Fruit fly (Drosophila melanogaster) whole organism, prepupa: ENCODE measurements around the gene CG7065.
A peak's percentile ranks its signal among the peaks of the same experiment; 100 is the strongest.

Experiments used
- Blimp-1 ChIP-seq: fragments of 200-800 bp; sonication (Bioruptor generic); optimal IDR thresholded peaks from 3 replicates; lab custom pipeline; 2017; ENCODE audit warnings: missing biosample characterization, missing genetic modification characterization, mild to moderate bottlenecking, moderate library complexity, missing genetic modification reagents
- CG11902 ChIP-seq: fragments of 200-800 bp; sonication (Bioruptor generic); optimal IDR thresholded peaks from 3 replicates; lab custom pipeline; 2016; ENCODE audit warnings: missing biosample characterization, missing genetic modification characterization
- CG15336 ChIP-seq: fragments of 200-800 bp; sonication (Bioruptor generic); IDR thresholded peaks from 2 replicates; pipeline ENCODE4 v1.3.6; 2022; ENCODE audit warnings: missing biosample characterization, missing genetic modification characterization
- CG8119 ChIP-seq: fragments of 200-800 bp; sonication (Bioruptor generic); IDR thresholded peaks from 3 replicates; pipeline ENCODE4 v1.3.6; 2022; ENCODE audit warnings: missing biosample characterization, missing genetic modification characterization
- Gug ChIP-seq: fragments of 200-800 bp; sonication (Bioruptor generic); IDR thresholded peaks from 2 replicates; pipeline ENCODE4 v1.3.6; 2022; ENCODE audit warnings: missing biosample characterization, missing genetic modification characterization
- Hr39 ChIP-seq: fragments of 200-800 bp; sonication (Bioruptor generic); optimal IDR thresholded peaks from 2 replicates; lab custom pipeline; 2016; ENCODE audit warnings: missing biosample characterization, missing genetic modification characterization
- OdsH ChIP-seq: fragments of 200-800 bp; sonication (Bioruptor generic); optimal IDR thresholded peaks from 3 replicates; lab custom pipeline; 2016; ENCODE audit warnings: missing biosample characterization, missing genetic modification characterization
- Sox102F ChIP-seq: fragments of 200-800 bp; sonication (Bioruptor generic); optimal IDR thresholded peaks from 2 replicates; lab custom pipeline; 2016; ENCODE audit warnings: missing biosample characterization, mild to moderate bottlenecking, missing genetic modification characterization
- svp ChIP-seq: fragments of 200-800 bp; sonication (Bioruptor generic); peaks from one replicate; lab custom pipeline; 2016; ENCODE audit warnings: missing biosample characterization, missing genetic modification characterization

- TF ChIP-seq CG8119 (GFP tag; lab: Robert Waterston, UW) (no peak), CG11902 (no peak), OdsH (GFP tag; lab: Kevin White, UChicago) (no peak), Blimp-1 (GFP tag; lab: Kevin White, UChicago) (no peak), Sox102F (GFP tag; lab: Kevin White, UChicago) (no peak), Hr39 (no peak), Gug (GFP tag; lab: Robert Waterston, UW) (no peak), CG15336 (GFP tag; lab: Robert Waterston, UW) (peak; percentile 34; the same call in 1 of the 2 replicates), svp (GFP tag; lab: Kevin White, UChicago) (no peak)
Measured at dm6 chrX:9163110-9163509, 20.8 kb downstream of the CG7065 start, which contains the start of gene mei-P26.
